Worm (Caenorhabditis elegans) whole organism, L2 larva: ENCODE results near the gene grp-1.

Experiments used
- F13H6.1 ChIP-seq: sonication (generic microtip); optimal IDR thresholded peaks from 2 replicates; lab custom pipeline; 2016; ENCODE audit warnings: missing genetic modification characterization, missing compliant biosample characterization
- Y55F3AM.14 ChIP-seq: fragments of 200-800 bp; sonication (Bioruptor generic); optimal IDR thresholded peaks from 2 replicates; lab custom pipeline; 2018; ENCODE audit warnings: mild to moderate bottlenecking, missing genetic modification characterization, missing compliant biosample characterization
- ama-1 ChIP-seq: fragments of 150-350 bp; optimal IDR thresholded peaks from 2 replicates; lab custom pipeline; 2018; ENCODE audit warnings: inconsistent platforms
- blmp-1 ChIP-seq: sonication (generic microtip); optimal IDR thresholded peaks from 2 replicates; lab custom pipeline; 2017; ENCODE audit warnings: missing genetic modification characterization, mild to moderate bottlenecking, missing compliant biosample characterization, antibody characterized with exemption, moderate library complexity; ENCODE audit not compliant: insufficient read depth
- ceh-82 ChIP-seq: fragments of 150-350 bp; optimal IDR thresholded peaks from 2 replicates; lab custom pipeline; 2014; ENCODE audit warnings: missing biosample characterization, missing genetic modification characterization
- egl-27 ChIP-seq: sonication (generic microtip); optimal IDR thresholded peaks from 3 replicates; lab custom pipeline; 2017; ENCODE audit warnings: missing biosample characterization, missing genetic modification reagents, missing genetic modification characterization
- lin-11 ChIP-seq: fragments of 150-350 bp; sonication (generic microtip); optimal IDR thresholded peaks from 2 replicates; lab custom pipeline; 2014; ENCODE audit warnings: missing biosample characterization, missing genetic modification characterization, inconsistent platforms, mixed read lengths
- lsy-2 ChIP-seq, 2 experiments: fragments of 150-350 bp in 1 of 2; sonication (generic microtip) in 1 of 2; optimal IDR thresholded peaks; 2 replicates each; lab custom pipeline; 2014 to 2017; ENCODE audit warnings: missing biosample characterization in 2 of 2, missing genetic modification characterization in 2 of 2
- nhr-25 ChIP-seq: fragments of 150-350 bp; sonication (generic microtip); optimal IDR thresholded peaks from 3 replicates; lab custom pipeline; 2014; ENCODE audit warnings: missing biosample characterization, missing genetic modification characterization
- ztf-11 ChIP-seq: sonication (generic microtip); optimal IDR thresholded peaks from 2 replicates; lab custom pipeline; 2017; ENCODE audit warnings: missing biosample characterization, missing genetic modification characterization

- no peak for TF ChIP-seq Y55F3AM.14 (GFP tag; lab: Kevin White, UChicago)
- no peak for TF ChIP-seq ceh-82
- TF ChIP-seq F13H6.1, result peak; percentile 80
- TF ChIP-seq nhr-25 (tag; lab: Kevin White, UChicago), result peak; percentile 88
- no peak for TF ChIP-seq ztf-11 (tag; lab: Kevin White, UChicago)
- no peak for TF ChIP-seq ama-1
- peak; percentile 34 for TF ChIP-seq egl-27 (tag; lab: Kevin White, UChicago)
- TF ChIP-seq lsy-2 (tag; optimal IDR thresholded peaks at IDR 0.05; lab: Kevin White, UChicago), result peak; percentile 20 to 89
- no peak for TF ChIP-seq lin-11 (tag; lab: Kevin White, UChicago)
- TF ChIP-seq blmp-1 (tag; lab: Kevin White, UChicago), result no peak
These were observed 38.8 kb downstream of the grp-1 start for ce11 chrIII:8124323-8124722.
